Fruit fly (Drosophila melanogaster) whole organism, embryonic: ENCODE data around the gene SPR.
A peak's percentile ranks its signal among the peaks of the same experiment; 100 is the strongest.

Experiments used
- Blimp-1 ChIP-seq: fragments of 200-800 bp; sonication (Bioruptor generic); optimal IDR thresholded peaks from 3 replicates; lab custom pipeline; 2018; ENCODE audit warnings: missing biosample characterization, missing genetic modification characterization, mild to moderate bottlenecking, moderate library complexity, missing genetic modification reagents
- CG11398 ChIP-seq: fragments of 200-800 bp; sonication (Bioruptor generic); optimal IDR thresholded peaks from 2 replicates; lab custom pipeline; 2016; ENCODE audit warnings: missing biosample characterization, missing genetic modification characterization
- CG11696 ChIP-seq: fragments of 200-800 bp; sonication (Bioruptor generic); IDR thresholded peaks from 2 replicates; pipeline ENCODE4 v1.3.6; 2022; ENCODE audit warnings: missing biosample characterization, missing genetic modification characterization
- CG11723 ChIP-seq: fragments of 200-800 bp; sonication (Bioruptor generic); optimal IDR thresholded peaks from 2 replicates; lab custom pipeline; 2017; ENCODE audit warnings: missing biosample characterization, mild to moderate bottlenecking, missing genetic modification characterization
- CG12155 ChIP-seq: fragments of 200-800 bp; sonication (Bioruptor generic); optimal IDR thresholded peaks from 3 replicates; lab custom pipeline; 2016; ENCODE audit warnings: missing biosample characterization, missing genetic modification characterization
- CG14050 ChIP-seq: fragments of 200-800 bp; sonication (Bioruptor generic); IDR thresholded peaks from 3 replicates; pipeline ENCODE4 v1.3.6; 2022; ENCODE audit warnings: missing biosample characterization, missing genetic modification characterization
- CG1792 ChIP-seq: fragments of 200-800 bp; sonication (Bioruptor generic); optimal IDR thresholded peaks from 2 replicates; lab custom pipeline; 2016; ENCODE audit warnings: missing biosample characterization, missing genetic modification characterization
- CG18476 ChIP-seq: fragments of 200-800 bp; sonication (Bioruptor generic); optimal IDR thresholded peaks from 2 replicates; lab custom pipeline; 2016; ENCODE audit warnings: missing biosample characterization, mild to moderate bottlenecking, missing genetic modification characterization
- CG2889 ChIP-seq: fragments of 200-800 bp; sonication (Bioruptor generic); IDR thresholded peaks from 3 replicates; pipeline ENCODE4 v1.3.6; 2022; ENCODE audit warnings: missing biosample characterization, missing genetic modification characterization
- CG30403 ChIP-seq: fragments of 200-800 bp; sonication (Bioruptor generic); optimal IDR thresholded peaks from 3 replicates; lab custom pipeline; 2016; ENCODE audit warnings: missing biosample characterization, missing genetic modification characterization
- CG3163 ChIP-seq: fragments of 200-800 bp; sonication (Bioruptor generic); optimal IDR thresholded peaks from 3 replicates; lab custom pipeline; 2016; ENCODE audit warnings: missing biosample characterization, missing genetic modification characterization
- CG33213 ChIP-seq: fragments of 200-800 bp; sonication (Bioruptor generic); optimal IDR thresholded peaks from 3 replicates; lab custom pipeline; 2016; ENCODE audit warnings: missing biosample characterization, missing genetic modification characterization
- CG33557 ChIP-seq: fragments of 200-800 bp; sonication (Bioruptor generic); optimal IDR thresholded peaks from 2 replicates; lab custom pipeline; 2019; ENCODE audit warnings: missing biosample characterization, mild to moderate bottlenecking, missing genetic modification characterization, moderate library complexity
- CG34376 ChIP-seq: fragments of 200-800 bp; sonication (Bioruptor generic); optimal IDR thresholded peaks from 2 replicates; lab custom pipeline; 2018; ENCODE audit warnings: missing biosample characterization, mild to moderate bottlenecking, missing genetic modification characterization
- CG34422 ChIP-seq: fragments of 200-800 bp; sonication (Bioruptor generic); IDR thresholded peaks from 3 replicates; pipeline ENCODE4 v1.3.6; 2022; ENCODE audit warnings: missing biosample characterization, missing genetic modification characterization
- CG3995 ChIP-seq: fragments of 200-800 bp; sonication (Bioruptor generic); optimal IDR thresholded peaks from 3 replicates; lab custom pipeline; 2016; ENCODE audit warnings: missing biosample characterization, missing genetic modification characterization
- CG4360 ChIP-seq: fragments of 200-800 bp; sonication (Bioruptor generic); IDR thresholded peaks from 2 replicates; pipeline ENCODE4 v1.3.6; 2022; ENCODE audit warnings: missing biosample characterization, missing genetic modification characterization
- CG6765 ChIP-seq: fragments of 200-800 bp; sonication (Bioruptor generic); optimal IDR thresholded peaks from 3 replicates; lab custom pipeline; 2017; ENCODE audit warnings: missing biosample characterization, mild to moderate bottlenecking, missing genetic modification characterization
- CG7987 ChIP-seq: fragments of 200-800 bp; sonication (Bioruptor generic); optimal IDR thresholded peaks from 2 replicates; lab custom pipeline; 2018; ENCODE audit warnings: missing biosample characterization, mild to moderate bottlenecking, missing genetic modification characterization, moderate library complexity
- CG8089 ChIP-seq: fragments of 200-800 bp; sonication (Bioruptor generic); optimal IDR thresholded peaks from 3 replicates; lab custom pipeline; 2016; ENCODE audit warnings: missing biosample characterization, missing genetic modification characterization
- CoRest ChIP-seq: fragments of 200-800 bp; sonication (Bioruptor generic); optimal IDR thresholded peaks from 3 replicates; lab custom pipeline; 2018; ENCODE audit warnings: missing biosample characterization, mild to moderate bottlenecking, missing genetic modification characterization, moderate library complexity
- Dek ChIP-seq: fragments of 200-800 bp; sonication (Bioruptor generic); optimal IDR thresholded peaks from 3 replicates; lab custom pipeline; 2019; ENCODE audit warnings: missing biosample characterization, mild to moderate bottlenecking, missing genetic modification characterization, moderate library complexity
- Hr39 ChIP-seq: fragments of >200 bp; optimal IDR thresholded peaks from 2 replicates; lab custom pipeline; 2017
- Mrtf ChIP-seq: fragments of 200-800 bp; sonication (Bioruptor generic); IDR thresholded peaks from 3 replicates; pipeline ENCODE4 v1.3.6; 2022; ENCODE audit warnings: missing biosample characterization, missing genetic modification characterization
- Nf-YC ChIP-seq: fragments of 200-800 bp; optimal IDR thresholded peaks from 3 replicates; lab custom pipeline; 2019; ENCODE audit warnings: missing biosample characterization, mild to moderate bottlenecking, missing genetic modification characterization, moderate library complexity
- Oaz ChIP-seq: fragments of 200-800 bp; sonication (Bioruptor generic); IDR thresholded peaks from 2 replicates; pipeline ENCODE4 v1.3.6; 2022; ENCODE audit warnings: missing biosample characterization, missing genetic modification characterization
- Oli ChIP-seq: fragments of 200-800 bp; sonication (Bioruptor generic); optimal IDR thresholded peaks from 2 replicates; lab custom pipeline; 2018; ENCODE audit warnings: missing biosample characterization, mild to moderate bottlenecking, missing genetic modification characterization, moderate library complexity
- Optix ChIP-seq: fragments of 200-800 bp; sonication (Bioruptor generic); IDR thresholded peaks from 3 replicates; pipeline ENCODE4 v1.3.6; 2022; ENCODE audit warnings: missing biosample characterization, missing genetic modification characterization
- Sin3A ChIP-seq: fragments of >200 bp; optimal IDR thresholded peaks from 2 replicates; lab custom pipeline; 2018
- Six4 ChIP-seq: fragments of 200-800 bp; sonication (Bioruptor generic); optimal IDR thresholded peaks from 2 replicates; lab custom pipeline; 2016; ENCODE audit warnings: missing biosample characterization, missing genetic modification characterization
- TFAM ChIP-seq: fragments of 200-800 bp; sonication (Bioruptor generic); optimal IDR thresholded peaks from 2 replicates; lab custom pipeline; 2017; ENCODE audit warnings: missing biosample characterization, missing genetic modification characterization, inconsistent platforms
- YL-1 ChIP-seq: fragments of 200-800 bp; sonication (Bioruptor generic); optimal IDR thresholded peaks from 3 replicates; lab custom pipeline; 2017; ENCODE audit warnings: missing biosample characterization, mild to moderate bottlenecking, missing genetic modification characterization
- ab ChIP-seq: fragments of 200-800 bp; sonication (Bioruptor generic); optimal IDR thresholded peaks from 2 replicates; lab custom pipeline; 2016; ENCODE audit warnings: missing biosample characterization, missing genetic modification characterization
- abd-A ChIP-seq: fragments of 200-800 bp; sonication (Bioruptor generic); optimal IDR thresholded peaks from 3 replicates; lab custom pipeline; 2019; ENCODE audit warnings: missing biosample characterization, mild to moderate bottlenecking, missing genetic modification characterization, moderate library complexity
- ase ChIP-seq: fragments of 200-800 bp; sonication (Bioruptor generic); IDR thresholded peaks from 3 replicates; pipeline ENCODE4 v1.3.6; 2022; ENCODE audit warnings: missing biosample characterization, missing genetic modification characterization
- bigmax ChIP-seq: fragments of 200-800 bp; sonication (Bioruptor generic); optimal IDR thresholded peaks from 2 replicates; lab custom pipeline; 2018; ENCODE audit warnings: missing biosample characterization, mild to moderate bottlenecking, missing genetic modification characterization
- bsh ChIP-seq, 2 experiments: fragments of 200-800 bp; sonication (Bioruptor generic); optimal IDR thresholded peaks; 2 replicates each; lab custom pipeline; 2017 to 2018; ENCODE audit warnings: mild to moderate bottlenecking in 2 of 2, missing biosample characterization in 2 of 2, missing genetic modification characterization in 2 of 2, moderate library complexity in 1 of 2
- cg ChIP-seq: fragments of 200-800 bp; sonication (Bioruptor generic); optimal IDR thresholded peaks from 3 replicates; lab custom pipeline; 2019; ENCODE audit warnings: missing biosample characterization, mild to moderate bottlenecking, missing genetic modification characterization, moderate library complexity
- dpn ChIP-seq, 2 experiments: fragments of 200-800 bp; sonication (Bioruptor generic); optimal IDR thresholded peaks; 3 replicates each; lab custom pipeline; 2016; ENCODE audit warnings: missing biosample characterization in 2 of 2, missing genetic modification characterization in 2 of 2
- fd3F ChIP-seq: fragments of 200-800 bp; sonication (Bioruptor generic); optimal IDR thresholded peaks from 2 replicates; lab custom pipeline; 2018; ENCODE audit warnings: missing biosample characterization, mild to moderate bottlenecking, missing genetic modification characterization, moderate library complexity
- fru ChIP-seq: fragments of >200 bp; optimal IDR thresholded peaks from 2 replicates; lab custom pipeline; 2017
- ham ChIP-seq: fragments of 200-800 bp; sonication (Bioruptor generic); IDR thresholded peaks from 2 replicates; pipeline ENCODE4 v1.3.6; 2022; ENCODE audit warnings: missing biosample characterization, missing genetic modification characterization
- her ChIP-seq: fragments of 200-800 bp; sonication (Bioruptor generic); optimal IDR thresholded peaks from 2 replicates; lab custom pipeline; 2016; ENCODE audit warnings: missing biosample characterization, missing genetic modification characterization
- lola ChIP-seq, 3 experiments: fragments of >200 bp in 2 of 3; fragments of 200-800 bp in 1 of 3; sonication (Bioruptor generic) in 1 of 3; optimal IDR thresholded peaks; 2 replicates each; lab custom pipeline; 2017 to 2019; ENCODE audit warnings: missing biosample characterization in 3 of 3, missing genetic modification characterization in 3 of 3, mild to moderate bottlenecking in 1 of 3, moderate library complexity in 1 of 3
- nmo ChIP-seq: fragments of 200-800 bp; sonication (Bioruptor generic); optimal IDR thresholded peaks from 2 replicates; lab custom pipeline; 2018; ENCODE audit warnings: missing biosample characterization, mild to moderate bottlenecking, missing genetic modification characterization, moderate library complexity
- pita ChIP-seq: fragments of 200-800 bp; sonication (Bioruptor generic); optimal IDR thresholded peaks from 2 replicates; lab custom pipeline; 2017; ENCODE audit warnings: missing biosample characterization, mild to moderate bottlenecking, missing genetic modification characterization
- scrt ChIP-seq: fragments of 200-800 bp; sonication (Bioruptor generic); optimal IDR thresholded peaks from 2 replicates; lab custom pipeline; 2018; ENCODE audit warnings: missing biosample characterization, mild to moderate bottlenecking, missing genetic modification characterization, moderate library complexity
- sisA ChIP-seq: fragments of 200-800 bp; sonication (Bioruptor generic); IDR thresholded peaks from 2 replicates; pipeline ENCODE4 v1.3.6; 2022; ENCODE audit warnings: missing biosample characterization, missing genetic modification characterization
- twi ChIP-seq: fragments of 200-800 bp; optimal IDR thresholded peaks from 2 replicates; lab custom pipeline; 2019; ENCODE audit warnings: missing biosample characterization, mild to moderate bottlenecking, missing genetic modification characterization, moderate library complexity
- wek ChIP-seq: fragments of 200-800 bp; sonication (Bioruptor generic); optimal IDR thresholded peaks from 3 replicates; lab custom pipeline; 2018; ENCODE audit warnings: missing biosample characterization, mild to moderate bottlenecking, missing genetic modification characterization, moderate library complexity
- yki ChIP-seq: fragments of >200 bp; optimal IDR thresholded peaks from 3 replicates; lab custom pipeline; 2018
- zen2 ChIP-seq: fragments of 200-800 bp; sonication (Bioruptor generic); IDR thresholded peaks from 3 replicates; pipeline ENCODE4 v1.3.6; 2022; ENCODE audit warnings: missing biosample characterization, missing genetic modification characterization; ENCODE audit not compliant: partially characterized antibody

Gene SPR

DNA sequence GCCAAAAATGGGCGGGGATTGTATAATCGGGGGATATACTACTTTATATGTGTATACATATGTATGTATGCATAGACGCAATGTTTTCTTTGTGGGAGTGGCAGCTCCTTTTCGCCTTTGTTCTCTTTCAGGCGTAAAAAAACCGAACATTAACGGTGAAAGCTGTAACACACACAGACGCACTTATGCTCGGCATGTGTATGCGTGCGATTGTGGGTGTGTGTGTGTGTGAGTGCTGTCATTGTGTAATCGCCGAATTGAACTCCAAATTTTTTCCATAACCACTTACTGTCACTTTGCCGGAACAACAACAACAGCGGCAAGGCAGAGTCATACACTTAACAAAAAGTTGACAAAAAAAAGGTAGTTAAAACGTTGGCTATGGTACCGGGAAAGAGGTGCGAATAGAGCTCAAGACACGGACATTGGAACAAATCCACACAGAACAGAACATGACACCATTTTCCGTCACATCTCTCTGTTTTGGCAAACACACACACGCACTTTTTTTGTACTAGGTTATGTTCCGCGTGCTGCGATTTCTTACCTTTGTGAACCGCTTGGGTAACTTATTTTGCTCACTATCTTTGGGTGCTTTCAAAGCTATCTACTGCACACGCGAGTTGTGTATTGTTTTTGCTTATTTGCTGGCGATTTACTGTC is 26.4 kb upstream of the SPR start (continued):
- TF ChIP-seq YL-1 (GFP tag; lab: Kevin White, UChicago) (peak; percentile 56), Blimp-1 (no peak), CG6765 (GFP tag; lab: Kevin White, UChicago) (no peak), sisA (GFP tag; lab: Robert Waterston, UW) (no peak), ase (GFP tag; lab: Robert Waterston, UW) (no peak), CG3995 (GFP tag; lab: Kevin White, UChicago) (no peak), CG11696 (GFP tag; lab: Robert Waterston, UW) (no peak), fd3F (no peak), bigmax (peak; percentile 90), CG33557 (no peak), CG1792 (GFP tag; lab: Kevin White, UChicago) (no peak), fru (lab: Kevin White, UChicago) (no peak), CG7987 (GFP tag; lab: Kevin White, UChicago) (no peak), nmo (GFP tag; lab: Kevin White, UChicago) (no peak), lola (GFP tag; optimal IDR thresholded peaks at IDR 0.05; lab: Kevin White, UChicago) (no peak), Hr39 (lab: Kevin White, UChicago) (no peak), Optix (GFP tag; lab: Robert Waterston, UW) (no peak), Six4 (GFP tag; lab: Kevin White, UChicago) (no peak), Sin3A (lab: Kevin White, UChicago) (no peak), ham (GFP tag; lab: Robert Waterston, UW) (no peak), TFAM (GFP tag; lab: Kevin White, UChicago) (no peak), Oli (tag; lab: Kevin White, UChicago) (no peak), CG2889 (GFP tag; lab: Robert Waterston, UW) (no peak), CG14050 (no peak), Nf-YC (no peak), Oaz (no peak), CG34376 (GFP tag; lab: Kevin White, UChicago) (no peak), CG8089 (GFP tag; lab: Kevin White, UChicago) (no peak), CG30403 (no peak), yki (lab: Kevin White, UChicago) (no peak), CG11723 (GFP tag; lab: Kevin White, UChicago) (no peak), CG33213 (GFP tag; lab: Kevin White, UChicago) (no peak), CG3163 (GFP tag; lab: Kevin White, UChicago) (no peak), bsh (GFP tag; optimal IDR thresholded peaks at IDR 0.05; lab: Kevin White, UChicago) (no peak), CoRest (tag; lab: Kevin White, UChicago) (no peak), scrt (GFP tag; lab: Kevin White, UChicago) (no peak), abd-A (tag; lab: Kevin White, UChicago) (no peak), ab (GFP tag; lab: Kevin White, UChicago) (no peak), CG18476 (GFP tag; lab: Kevin White, UChicago) (no peak), pita (GFP tag; lab: Kevin White, UChicago) (no peak), her (GFP tag; lab: Kevin White, UChicago) (no peak), CG11398 (GFP tag; lab: Kevin White, UChicago) (no peak), twi (peak; percentile 27), Mrtf (GFP tag; lab: Robert Waterston, UW) (no peak), dpn (GFP tag; optimal IDR thresholded peaks at IDR 0.05; lab: Kevin White, UChicago) (no peak), CG4360 (GFP tag; lab: Robert Waterston, UW) (peak; percentile 60), zen2 (GFP tag; lab: Robert Waterston, UW) (no peak), Dek (tag; lab: Kevin White, UChicago) (no peak), CG34422 (GFP tag; lab: Robert Waterston, UW) (peak; percentile 55; the same call in 1 of the 3 replicates), cg (GFP tag; lab: Kevin White, UChicago) (peak; percentile 81), wek (GFP tag; lab: Kevin White, UChicago) (no peak), CG12155 (no peak)
